Fruit fly (Drosophila melanogaster): ENCODE measurements around the gene CG43954.
A peak's percentile ranks its signal among the peaks of the same experiment; 100 is the strongest.

CG43954 gene

dm6 chr3L:16759483-16759882 lies 48.0 kb upstream of the CG43954 start (continued):
- TF ChIP-seq salr (GFP tag; optimal IDR thresholded peaks at IDR 0.05) (peak in 1 of 2 experiments; percentile 1), fkh (GFP tag; optimal IDR thresholded peaks at IDR 0.05) (no peak), vri (GFP tag; optimal IDR thresholded peaks at IDR 0.05) (no peak), CG15336 (GFP tag; IDR thresholded peaks at IDR 0.05) (peak; percentile 55), CG11762 (GFP tag; optimal IDR thresholded peaks at IDR 0.05; ENCODE audit: insufficient read depth) (no peak), CG10669 (GFP tag; optimal IDR thresholded peaks at IDR 0.05) (peak; percentile 20), achi (GFP tag; optimal IDR thresholded peaks at IDR 0.05) (peak; percentile 47), pdm3 (GFP tag; optimal IDR thresholded peaks at IDR 0.05) (peak; percentile 10), CG1621 (tag; optimal IDR thresholded peaks at IDR 0.05) (no peak), CG8319 (GFP tag; optimal IDR thresholded peaks at IDR 0.05) (no peak), CG9139 (GFP tag; optimal IDR thresholded peaks at IDR 0.05) (no peak), CG31627 (GFP tag; optimal IDR thresholded peaks at IDR 0.05) (no peak), lz (GFP tag; optimal IDR thresholded peaks at IDR 0.05) (no peak), CG32006 (GFP tag; optimal IDR thresholded peaks at IDR 0.05) (peak; percentile 67), CG11294 (GFP tag; IDR thresholded peaks at IDR 0.05) (no peak), CG6792 (GFP tag; optimal IDR thresholded peaks at IDR 0.05) (no peak), dsx (GFP tag; optimal IDR thresholded peaks at IDR 0.05; ENCODE audit: poor library complexity, severe bottlenecking) (peak; percentile 29), CG6276 (GFP tag; optimal IDR thresholded peaks at IDR 0.05) (peak; percentile 14)

- peak; percentile 70 for TF ChIP-seq Gug (GFP tag; IDR thresholded peaks at IDR 0.05)
- peak; percentile 79 for TF ChIP-seq Sox14 (GFP tag; optimal IDR thresholded peaks at IDR 0.05)
- peak; percentile 82 for TF ChIP-seq OdsH (GFP tag; optimal IDR thresholded peaks at IDR 0.05)
- TF ChIP-seq CG8632 (GFP tag; optimal IDR thresholded peaks at IDR 0.05) = peak; percentile 75
- peak; percentile 53 for TF ChIP-seq Ets21C (GFP tag; optimal IDR thresholded peaks at IDR 0.05)
- peak; percentile 60 for TF ChIP-seq CG31627 (GFP tag; optimal IDR thresholded peaks at IDR 0.05)
- peak; percentile 70 to 71 for TF ChIP-seq salr (GFP tag; optimal IDR thresholded peaks at IDR 0.05)
- peak; percentile 68 for TF ChIP-seq CG7368 (GFP tag; optimal IDR thresholded peaks at IDR 0.05)
- TF ChIP-seq CG32006 (GFP tag; optimal IDR thresholded peaks at IDR 0.05) = peak; percentile 82
- peak; percentile 74 for TF ChIP-seq CG11762 (GFP tag; optimal IDR thresholded peaks at IDR 0.05; ENCODE audit: insufficient read depth)
- no peak for TF ChIP-seq CG6854 (GFP tag; optimal IDR thresholded peaks at IDR 0.05)
- peak; percentile 94 for TF ChIP-seq CG6808 (GFP tag; optimal IDR thresholded peaks at IDR 0.05)
- TF ChIP-seq lz (GFP tag; optimal IDR thresholded peaks at IDR 0.05) = peak; percentile 73
- TF ChIP-seq net (GFP tag; optimal IDR thresholded peaks at IDR 0.05) = peak; percentile 63
- peak; percentile 86 for TF ChIP-seq CG1621 (tag; optimal IDR thresholded peaks at IDR 0.05)
- TF ChIP-seq spab (GFP tag; optimal IDR thresholded peaks at IDR 0.05) = peak; percentile 78
- TF ChIP-seq fkh (GFP tag; optimal IDR thresholded peaks at IDR 0.05) = no peak
- peak; percentile 63 for TF ChIP-seq Smox (GFP tag; optimal IDR thresholded peaks at IDR 0.05)
- TF ChIP-seq CG6276 (GFP tag; optimal IDR thresholded peaks at IDR 0.05) = peak; percentile 77
- peak; percentile 85 for TF ChIP-seq CG10669 (GFP tag; optimal IDR thresholded peaks at IDR 0.05)
- TF ChIP-seq CG8319 (GFP tag; optimal IDR thresholded peaks at IDR 0.05) = peak; percentile 47
- peak; percentile 17 for TF ChIP-seq Eip93F (GFP tag; optimal IDR thresholded peaks at IDR 0.05)
- peak; percentile 86 for TF ChIP-seq Hr4 (GFP tag; optimal IDR thresholded peaks at IDR 0.05)
- peak; percentile 85 for TF ChIP-seq CG6792 (GFP tag; optimal IDR thresholded peaks at IDR 0.05)
- TF ChIP-seq Ets96B (tag; optimal IDR thresholded peaks at IDR 0.05) = peak; percentile 81
- peak; percentile 88 for TF ChIP-seq Lpt (GFP tag; optimal IDR thresholded peaks at IDR 0.05)
- TF ChIP-seq Eip75B (GFP tag; optimal IDR thresholded peaks at IDR 0.05) = peak; percentile 91
- TF ChIP-seq Sox15 (GFP tag; optimal IDR thresholded peaks at IDR 0.05) = peak; percentile 61
- TF ChIP-seq cyc (GFP tag; optimal IDR thresholded peaks at IDR 0.05) = peak; percentile 80
- TF ChIP-seq CG9139 (GFP tag; optimal IDR thresholded peaks at IDR 0.05) = peak; percentile 89
- TF ChIP-seq CG3032 (tag; optimal IDR thresholded peaks at IDR 0.05) = peak; percentile 83
- TF ChIP-seq CG15336 (GFP tag; IDR thresholded peaks at IDR 0.05) = peak; percentile 87
- TF ChIP-seq CG6163 (GFP tag; IDR thresholded peaks at IDR 0.05) = peak; percentile 93
- TF ChIP-seq Eip78C (GFP tag) = peak; percentile 98
- peak; percentile 82 for TF ChIP-seq CG10631 (GFP tag; optimal IDR thresholded peaks at IDR 0.05)
- peak; percentile 94 for TF ChIP-seq svp (GFP tag)
- peak; percentile 74 for TF ChIP-seq fd59A (GFP tag; optimal IDR thresholded peaks at IDR 0.05)
- TF ChIP-seq dsx (GFP tag; optimal IDR thresholded peaks at IDR 0.05; ENCODE audit: poor library complexity, severe bottlenecking) = peak; percentile 86
- peak; percentile 30 for TF ChIP-seq vri (GFP tag; optimal IDR thresholded peaks at IDR 0.05)
- peak; percentile 70 for TF ChIP-seq CG16779 (tag; optimal IDR thresholded peaks at IDR 0.05)
- TF ChIP-seq Sox102F (GFP tag; optimal IDR thresholded peaks at IDR 0.05) = peak; percentile 63
- TF ChIP-seq eg (GFP tag; IDR thresholded peaks at IDR 0.05) = peak; percentile 83
- peak; percentile 65 for TF ChIP-seq dac (GFP tag; optimal IDR thresholded peaks at IDR 0.05)
Observed at dm6 chr3L:16758504-16759109, 47.1 kb upstream of the CG43954 start.

All from whole organism, prepupa.